Fruit fly (Drosophila melanogaster) whole organism, adult: ENCODE results near the gene Iml1.

Experiments used
- CG11617 ChIP-seq: fragments of 200-800 bp; sonication (Bioruptor generic); optimal IDR thresholded peaks from 2 replicates; lab custom pipeline; 2017; ENCODE audit warnings: mild to moderate bottlenecking, missing biosample characterization, missing genetic modification reagents, missing genetic modification characterization
- CG14711 ChIP-seq: fragments of 200-800 bp; sonication (Bioruptor generic); optimal IDR thresholded peaks from 2 replicates; lab custom pipeline; 2018; ENCODE audit warnings: missing biosample characterization, mild to moderate bottlenecking, missing genetic modification characterization, moderate library complexity
- CG33017 ChIP-seq: fragments of 200-800 bp; sonication (Bioruptor generic); optimal IDR thresholded peaks from 2 replicates; lab custom pipeline; 2018; ENCODE audit warnings: missing biosample characterization, mild to moderate bottlenecking, missing genetic modification characterization, moderate library complexity
- CG7101 ChIP-seq: fragments of 200-800 bp; sonication (Bioruptor generic); optimal IDR thresholded peaks from 2 replicates; lab custom pipeline; 2018; ENCODE audit warnings: missing biosample characterization, mild to moderate bottlenecking, missing genetic modification characterization, moderate library complexity
- Clk ChIP-seq: fragments of 200-800 bp; sonication (Bioruptor generic); optimal IDR thresholded peaks from 2 replicates; lab custom pipeline; 2017; ENCODE audit warnings: missing biosample characterization, missing genetic modification characterization
- Crg-1 ChIP-seq: fragments of 200-800 bp; sonication (Bioruptor generic); optimal IDR thresholded peaks from 2 replicates; lab custom pipeline; 2016; ENCODE audit warnings: missing biosample characterization, missing genetic modification characterization
- Mnt ChIP-seq: fragments of 200-800 bp; sonication (Bioruptor generic); optimal IDR thresholded peaks from 2 replicates; lab custom pipeline; 2016; ENCODE audit warnings: missing biosample characterization, mild to moderate bottlenecking, missing genetic modification characterization
- bab1 ChIP-seq: fragments of 200-800 bp; sonication (Bioruptor generic); optimal IDR thresholded peaks from 3 replicates; lab custom pipeline; 2019; ENCODE audit warnings: missing biosample characterization, mild to moderate bottlenecking, missing genetic modification characterization, moderate library complexity
- cic ChIP-seq: fragments of 200-800 bp; sonication (Bioruptor generic); optimal IDR thresholded peaks from 2 replicates; lab custom pipeline; 2017; ENCODE audit warnings: missing biosample characterization, mild to moderate bottlenecking, missing genetic modification characterization, moderate library complexity
- ovo ChIP-seq: fragments of 200-800 bp; sonication (Bioruptor generic); optimal IDR thresholded peaks from 2 replicates; lab custom pipeline; 2016; ENCODE audit warnings: missing biosample characterization, missing genetic modification characterization
- pad ChIP-seq: fragments of 200-800 bp; sonication (Bioruptor generic); optimal IDR thresholded peaks from 3 replicates; lab custom pipeline; 2017; ENCODE audit warnings: missing biosample characterization, missing genetic modification characterization, mild to moderate bottlenecking, moderate library complexity, missing genetic modification reagents
- tj ChIP-seq: fragments of 200-800 bp; sonication (Bioruptor generic); optimal IDR thresholded peaks from 3 replicates; lab custom pipeline; 2017; ENCODE audit warnings: missing biosample characterization, mild to moderate bottlenecking, missing genetic modification characterization, moderate library complexity
- toe ChIP-seq: fragments of 200-800 bp; sonication (Bioruptor generic); optimal IDR thresholded peaks from 2 replicates; lab custom pipeline; 2016; ENCODE audit warnings: missing biosample characterization, missing genetic modification characterization

The Iml1 gene

DNA sequence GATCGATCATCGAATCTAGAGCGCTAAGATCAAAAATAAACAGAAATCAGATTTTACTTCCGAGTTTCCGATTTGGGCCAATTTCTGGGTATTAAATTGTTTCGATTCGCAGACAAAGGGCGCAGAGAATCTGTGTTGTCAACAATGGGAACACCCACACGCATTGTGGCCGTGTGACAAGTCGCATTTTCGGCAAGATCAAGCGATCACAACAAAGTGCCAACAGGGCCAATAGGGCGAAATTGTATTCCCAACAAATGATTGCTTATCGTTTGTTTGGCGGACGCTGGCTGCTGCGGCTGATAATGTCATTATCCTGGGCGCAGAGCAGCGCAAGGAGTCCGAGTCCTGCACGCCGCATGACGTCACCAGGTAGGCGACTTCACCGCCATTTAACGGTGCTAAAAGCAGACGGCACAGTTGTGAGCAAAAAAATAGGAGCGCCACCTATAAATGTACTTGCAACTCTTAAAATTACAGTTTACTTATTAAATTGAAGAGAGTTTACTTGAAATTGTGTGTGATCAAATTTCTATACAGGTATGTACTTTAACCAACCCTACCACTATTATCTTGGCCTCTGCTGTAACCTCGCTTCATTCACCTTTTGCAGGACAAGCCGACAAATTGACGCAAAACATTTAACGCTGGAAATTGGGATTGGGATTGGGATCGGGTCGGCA is 54.7 kb downstream of the Iml1 start:
- no peak for TF ChIP-seq CG33017 (tag; lab: Kevin White, UChicago)
- no peak for TF ChIP-seq Mnt
- peak; percentile 55 for TF ChIP-seq bab1 (GFP tag; lab: Kevin White, UChicago)
- TF ChIP-seq CG7101: no peak

DNA sequence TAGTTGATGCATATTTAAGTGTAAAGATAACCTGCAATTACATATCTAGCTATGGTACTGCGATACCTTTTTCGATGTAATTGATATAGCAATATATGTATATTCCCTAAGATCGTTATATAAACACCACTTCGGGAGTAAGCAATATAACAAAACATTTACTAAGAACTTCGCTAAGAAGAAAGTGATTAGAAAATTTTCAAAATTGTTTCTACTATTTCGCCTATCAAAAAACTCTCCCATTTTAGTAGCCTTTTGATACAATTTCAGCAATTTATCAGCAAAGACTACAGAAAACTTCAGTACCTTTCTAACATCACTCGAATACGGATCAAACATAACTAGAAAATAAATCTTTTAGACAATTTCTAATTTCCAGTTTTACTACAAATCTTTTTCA is 56.5 kb downstream of the Iml1 start, which contains the start of gene robl62A:
Gene robl62A, plus strand, starts transcription at position 301 of the 400 bp plus-strand sequence.
- TF ChIP-seq ovo (GFP tag; lab: Kevin White, UChicago) (no peak), toe (no peak), CG14711 (tag; lab: Kevin White, UChicago) (no peak), Crg-1 (no peak), CG11617 (no peak), CG33017 (tag; lab: Kevin White, UChicago) (no peak), pad (GFP tag; lab: Kevin White, UChicago) (no peak), bab1 (GFP tag; lab: Kevin White, UChicago) (no peak)

DNA sequence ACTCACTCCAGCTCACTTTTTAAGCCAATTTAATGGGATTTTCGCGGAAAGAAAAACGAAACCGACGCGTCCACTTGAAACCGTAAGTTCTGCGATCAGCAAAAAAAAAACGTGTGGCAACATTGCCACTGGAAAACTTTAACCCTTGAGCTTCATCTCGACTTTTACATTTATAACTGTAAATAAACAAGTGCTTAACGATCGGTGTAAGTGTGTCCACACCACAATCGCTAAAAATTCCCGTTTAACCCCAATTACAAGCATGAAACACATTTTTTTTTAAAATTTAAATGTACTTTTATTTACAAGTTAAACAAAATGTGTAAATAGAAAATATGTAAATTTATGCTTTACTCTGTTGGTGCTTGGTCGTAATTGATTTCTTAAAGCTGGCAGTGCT is 58.7 kb downstream of the Iml1 start, which contains the start of gene Ptp61F:
Gene Ptp61F, minus strand, starts transcription at position 101 of the 400 bp plus-strand sequence.
- no peak for TF ChIP-seq Crg-1
- TF ChIP-seq CG11617: no peak
- TF ChIP-seq cic: no peak
- no peak for TF ChIP-seq tj (GFP tag; lab: Kevin White, UChicago)
- TF ChIP-seq Clk (GFP tag; lab: Kevin White, UChicago): no peak
